Worm (Caenorhabditis elegans): ENCODE measurements around the gene K04C2.8.

The K04C2.8 gene

ce11 chrIII:6869996-6870395 lies at the start of gene K04C2.8:
Gene K04C2.8 (plus strand): TSS chrIII:6870296.
- TF ChIP-seq dmd-4 (tag; optimal IDR thresholded peaks at IDR 0.05): no peak
- no peak for TF ChIP-seq snpc-4 (tag; optimal IDR thresholded peaks at IDR 0.05)
- no peak for TF ChIP-seq sma-9 (GFP tag; optimal IDR thresholded peaks at IDR 0.05)
- TF ChIP-seq sma-9 (tag; optimal IDR thresholded peaks at IDR 0.05): no peak
- TF ChIP-seq alr-1 (tag; optimal IDR thresholded peaks at IDR 0.05): no peak
- no peak for TF ChIP-seq Y55F3AM.14 (GFP tag; optimal IDR thresholded peaks at IDR 0.05)
- TF ChIP-seq fos-1 (tag; optimal IDR thresholded peaks at IDR 0.05): no peak
- no peak for TF ChIP-seq ama-1 (optimal IDR thresholded peaks at IDR 0.05)
- no peak for TF ChIP-seq elt-1 (tag; optimal IDR thresholded peaks at IDR 0.05)
- no peak for TF ChIP-seq nhr-11 (tag; optimal IDR thresholded peaks at IDR 0.05)
- no peak for TF ChIP-seq aly-2 (tag; optimal IDR thresholded peaks at IDR 0.05)
- no peak for TF ChIP-seq unc-55 (GFP tag; optimal IDR thresholded peaks at IDR 0.05)
- no peak for TF ChIP-seq nhr-10 (tag; optimal IDR thresholded peaks at IDR 0.05)
- TF ChIP-seq nhr-77 (tag; optimal IDR thresholded peaks at IDR 0.05): no peak
- no peak for TF ChIP-seq lin-13 (GFP tag; optimal IDR thresholded peaks at IDR 0.05)
- TF ChIP-seq nhr-129 (tag; optimal IDR thresholded peaks at IDR 0.05): no peak
- TF ChIP-seq nhr-25 (tag; optimal IDR thresholded peaks at IDR 0.05): no peak
- no peak for TF ChIP-seq zag-1 (tag; optimal IDR thresholded peaks at IDR 0.05)
- TF ChIP-seq ztf-4 (tag; optimal IDR thresholded peaks at IDR 0.05): no peak
- TF ChIP-seq ceh-82 (tag; optimal IDR thresholded peaks at IDR 0.05): no peak
- TF ChIP-seq crh-2 (tag; optimal IDR thresholded peaks at IDR 0.05): no peak

DNA sequence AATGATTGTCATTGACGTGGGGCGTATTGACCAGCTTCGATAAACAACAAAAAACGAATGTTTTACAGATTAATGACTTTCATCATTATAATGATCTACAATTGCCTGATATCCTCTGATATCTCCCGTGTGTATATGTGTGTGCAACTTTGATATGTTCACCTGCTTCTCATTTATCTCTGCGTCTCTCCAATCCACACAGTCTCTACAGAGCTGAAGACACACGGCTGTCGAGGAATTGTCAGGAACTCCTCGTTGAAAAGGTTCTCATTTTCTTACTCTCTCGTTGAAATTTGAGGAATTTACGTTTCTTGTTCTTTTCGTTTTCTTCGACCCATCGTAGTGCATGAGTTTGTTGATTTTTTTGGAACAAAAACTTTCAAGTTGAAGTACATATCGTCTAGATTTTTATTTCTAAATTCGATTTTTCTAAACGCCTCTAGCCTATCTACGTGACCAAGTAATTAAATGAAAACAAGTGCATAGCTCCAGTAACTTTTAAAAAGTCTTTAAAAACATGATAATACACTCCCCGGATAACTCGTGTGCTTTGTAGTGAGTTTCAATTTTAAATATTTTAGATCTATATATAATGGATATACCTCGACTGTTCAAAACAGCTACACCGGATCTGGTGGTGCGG lies 49.6 kb upstream of the K04C2.8 start, which contains the start of gene ten-1:
Gene ten-1 (plus strand): TSS at position 593 of the 643 bp plus-strand sequence.
- TF ChIP-seq lsy-2 (tag; optimal IDR thresholded peaks at IDR 0.05): peak in 1 of 2 experiments; percentile 45
- TF ChIP-seq ztf-4 (tag; optimal IDR thresholded peaks at IDR 0.05): peak; percentile 44
- TF ChIP-seq F13H6.1 (tag; optimal IDR thresholded peaks at IDR 0.05): peak; percentile 33
- no peak for TF ChIP-seq unc-55 (GFP tag; optimal IDR thresholded peaks at IDR 0.05)

ce11 chrIII:6822790-6823189 lies 47.3 kb upstream of the K04C2.8 start:
- TF ChIP-seq unc-55 (GFP tag; optimal IDR thresholded peaks at IDR 0.05): no peak
- no peak for TF ChIP-seq zag-1 (tag; optimal IDR thresholded peaks at IDR 0.05)
- no peak for TF ChIP-seq nhr-237 (tag; optimal IDR thresholded peaks at IDR 0.05)
- no peak for TF ChIP-seq lin-13 (GFP tag; optimal IDR thresholded peaks at IDR 0.05)
- TF ChIP-seq unc-62 (GFP tag; optimal IDR thresholded peaks at IDR 0.05): no peak
- TF ChIP-seq mab-5 (tag; optimal IDR thresholded peaks at IDR 0.05): no peak
- TF ChIP-seq nhr-10 (tag; optimal IDR thresholded peaks at IDR 0.05): no peak
- TF ChIP-seq aly-2 (tag; optimal IDR thresholded peaks at IDR 0.05): no peak

DNA sequence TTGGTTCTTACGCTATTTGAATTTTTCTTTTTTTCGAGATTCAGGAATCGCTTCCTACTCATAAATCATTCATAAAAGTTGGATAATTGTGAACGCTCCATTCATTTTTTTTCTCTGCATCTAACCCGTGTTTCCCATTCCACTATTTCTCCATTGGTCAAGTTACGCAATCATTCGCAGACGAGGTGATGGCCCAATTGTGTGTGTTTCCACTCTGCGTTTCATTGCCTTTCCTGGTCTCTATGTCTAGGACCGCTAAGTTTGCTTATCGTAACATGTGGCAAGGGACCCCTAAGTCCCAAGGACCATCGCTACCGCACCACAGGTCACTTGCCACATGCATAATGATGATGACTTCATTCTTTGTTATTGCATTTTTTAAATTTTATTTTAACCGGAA lies 44.0 kb upstream of the K04C2.8 start:
- TF ChIP-seq C34F6.9 (tag; optimal IDR thresholded peaks at IDR 0.05) (no peak), lin-39 (tag; optimal IDR thresholded peaks at IDR 0.05) (no peak), nhr-11 (tag; optimal IDR thresholded peaks at IDR 0.05) (no peak), gmeb-1 (tag; optimal IDR thresholded peaks at IDR 0.05) (no peak), ztf-1 (GFP tag; conservative IDR thresholded peaks at IDR 0.05) (no peak), ztf-4 (tag; optimal IDR thresholded peaks at IDR 0.05) (no peak)

- TF ChIP-seq nhr-21 (tag; optimal IDR thresholded peaks at IDR 0.05): no peak
- TF ChIP-seq nhr-11 (tag; optimal IDR thresholded peaks at IDR 0.05): no peak
- no peak for TF ChIP-seq dmd-4 (tag; optimal IDR thresholded peaks at IDR 0.05)
- TF ChIP-seq nhr-23 (tag; optimal IDR thresholded peaks at IDR 0.05): no peak
- TF ChIP-seq nhr-77 (tag; optimal IDR thresholded peaks at IDR 0.05): no peak
- TF ChIP-seq zag-1 (tag; optimal IDR thresholded peaks at IDR 0.05): no peak
- no peak for TF ChIP-seq unc-62 (GFP tag; optimal IDR thresholded peaks at IDR 0.05)
- no peak for TF ChIP-seq nhr-237 (tag; optimal IDR thresholded peaks at IDR 0.05)
- no peak for TF ChIP-seq mbf-1 (tag; optimal IDR thresholded peaks at IDR 0.05)
- no peak for TF ChIP-seq sma-3 (GFP tag; optimal IDR thresholded peaks at IDR 0.05)
- TF ChIP-seq C34F6.9 (tag; optimal IDR thresholded peaks at IDR 0.05): no peak
- TF ChIP-seq lin-39 (tag; optimal IDR thresholded peaks at IDR 0.05): no peak
- no peak for TF ChIP-seq gmeb-1 (tag; optimal IDR thresholded peaks at IDR 0.05)
- no peak for TF ChIP-seq ceh-16 (tag; optimal IDR thresholded peaks at IDR 0.05)
- no peak for TF ChIP-seq nhr-129 (tag; optimal IDR thresholded peaks at IDR 0.05)
- no peak for TF ChIP-seq F13H6.1 (tag; optimal IDR thresholded peaks at IDR 0.05)
These were observed 38.8 kb upstream of the K04C2.8 start for ce11 chrIII:6831312-6831711.
